Fruit fly (Drosophila melanogaster): Measurements from ENCODE around the gene CheB38a.

Gene CheB38a

DNA sequence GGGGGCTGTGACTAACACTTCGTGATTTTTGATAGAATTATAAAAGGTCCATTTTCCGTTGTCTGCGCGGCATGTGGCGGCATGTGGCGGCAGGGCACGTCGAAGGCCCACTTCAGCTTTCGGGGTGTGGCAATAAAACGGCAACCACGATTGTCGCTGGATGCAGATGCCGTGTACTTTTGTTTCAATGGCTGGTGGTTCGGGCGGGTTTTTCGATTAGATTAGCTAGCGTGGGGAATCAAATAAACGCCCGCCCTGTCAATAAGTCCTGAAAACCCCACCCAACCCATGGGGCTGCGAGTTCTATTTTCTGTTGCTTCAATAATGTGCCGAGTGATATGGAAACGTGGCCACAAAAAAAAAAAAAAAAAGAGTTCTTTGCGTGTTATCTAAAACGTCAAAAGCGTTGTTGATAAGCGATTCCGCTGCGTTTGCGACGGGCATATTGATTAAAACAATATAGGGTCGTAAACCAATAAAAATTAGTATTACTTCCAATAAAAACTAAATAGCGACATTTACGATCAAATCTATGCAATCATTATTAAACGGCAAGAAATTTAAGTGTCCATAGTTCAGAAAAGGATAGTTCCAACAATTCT lies 44.8 kb downstream of the CheB38a start (continued):
- TF ChIP-seq CG10209 (GFP tag; optimal IDR thresholded peaks at IDR 0.05) (no peak), CG2678 (tag; optimal IDR thresholded peaks at IDR 0.05) (peak; percentile 54), mirr (GFP tag; optimal IDR thresholded peaks at IDR 0.05) (peak; percentile 1), nau (GFP tag; optimal IDR thresholded peaks at IDR 0.05) (no peak), pan (optimal IDR thresholded peaks at IDR 0.05) (no peak), pan (GFP tag; optimal IDR thresholded peaks at IDR 0.05 in 1 of 2, IDR thresholded peaks at IDR 0.05 in 1 of 2) (peak in 1 of 2 experiments; percentile 13), CG2199 (GFP tag; IDR thresholded peaks at IDR 0.05) (no peak), h (optimal IDR thresholded peaks at IDR 0.05) (no peak), dimm (GFP tag; IDR thresholded peaks at IDR 0.05) (no peak), toy (GFP tag; IDR thresholded peaks at IDR 0.05) (no peak), Mes4 (GFP tag; optimal IDR thresholded peaks at IDR 0.05) (no peak), ap (GFP tag; IDR thresholded peaks at IDR 0.05) (no peak), CG2120 (GFP tag; optimal IDR thresholded peaks at IDR 0.05) (no peak), Nf-YB (GFP tag; optimal IDR thresholded peaks at IDR 0.05) (no peak), CG14710 (tag; optimal IDR thresholded peaks at IDR 0.05) (no peak), CG3726 (GFP tag; IDR thresholded peaks at IDR 0.05) (no peak), CG11085 (GFP tag; IDR thresholded peaks at IDR 0.05) (no peak), chn (GFP tag; optimal IDR thresholded peaks at IDR 0.05) (no peak), Eip74EF (GFP tag; optimal IDR thresholded peaks at IDR 0.05) (no peak), bab2 (GFP tag; optimal IDR thresholded peaks at IDR 0.05) (no peak), CG31441 (GFP tag; IDR thresholded peaks at IDR 0.05) (0 out of 2 replicates have a peak, but pooled peaks have one; percentile 19), CG12071 (GFP tag; optimal IDR thresholded peaks at IDR 0.05) (peak; percentile 12), H2.0 (GFP tag; IDR thresholded peaks at IDR 0.05) (no peak), aop (GFP tag; IDR thresholded peaks at IDR 0.05) (no peak), ci (GFP tag; IDR thresholded peaks at IDR 0.05) (no peak), NK7.1 (GFP tag; optimal IDR thresholded peaks at IDR 0.05) (no peak), gcm2 (GFP tag; optimal IDR thresholded peaks at IDR 0.05) (no peak), CG1529 (GFP tag; optimal IDR thresholded peaks at IDR 0.05) (no peak), CG8359 (GFP tag; optimal IDR thresholded peaks at IDR 0.05; ENCODE audit: borderline replicate concordance) (no peak), onecut (GFP tag; IDR thresholded peaks at IDR 0.05) (no peak), z (GFP tag; IDR thresholded peaks at IDR 0.05) (no peak), CG10654 (GFP tag; optimal IDR thresholded peaks at IDR 0.05) (no peak), CG6654 (GFP tag; optimal IDR thresholded peaks at IDR 0.05) (no peak), prd (optimal IDR thresholded peaks at IDR 0.05) (no peak), prd (GFP tag; IDR thresholded peaks at IDR 0.05) (no peak), Spps (tag; optimal IDR thresholded peaks at IDR 0.05) (no peak), CG10543 (GFP tag; optimal IDR thresholded peaks at IDR 0.05) (peak; percentile 63), Neu2 (GFP tag; optimal IDR thresholded peaks at IDR 0.05; ENCODE audit: borderline replicate concordance) (no peak), CG18011 (GFP tag; optimal IDR thresholded peaks at IDR 0.05) (no peak), jumu (GFP tag; optimal IDR thresholded peaks at IDR 0.05) (no peak), CG3281 (GFP tag; optimal IDR thresholded peaks at IDR 0.05) (peak; percentile 18), ara (GFP tag; IDR thresholded peaks at IDR 0.05) (no peak), tin (GFP tag; optimal IDR thresholded peaks at IDR 0.05) (no peak), CG10959 (GFP tag; IDR thresholded peaks at IDR 0.05) (no peak), B-H2 (GFP tag; optimal IDR thresholded peaks at IDR 0.05) (peak; percentile 49), Hr51 (GFP tag; optimal IDR thresholded peaks at IDR 0.05) (peak in 1 of 2 experiments; percentile 35), CG6683 (GFP tag; optimal IDR thresholded peaks at IDR 0.05) (no peak), Usf (GFP tag; optimal IDR thresholded peaks at IDR 0.05) (no peak), Jarid2 (GFP tag; optimal IDR thresholded peaks at IDR 0.05) (no peak), CG15011 (GFP tag; optimal IDR thresholded peaks at IDR 0.05) (no peak), vvl (GFP tag; IDR thresholded peaks at IDR 0.05) (no peak), CG8944 (GFP tag; optimal IDR thresholded peaks at IDR 0.05) (no peak)

Data from whole organism, embryonic.